Worm (Caenorhabditis elegans) whole organism, L2 larva: ENCODE measurements around the gene F08D12.15.

Experiments used
- C34F6.9 ChIP-seq: fragments of 150-350 bp; optimal IDR thresholded peaks from 2 replicates; lab custom pipeline; 2014; ENCODE audit warnings: missing biosample characterization, missing genetic modification characterization
- aly-2 ChIP-seq: fragments of 150-350 bp; optimal IDR thresholded peaks from 2 replicates; lab custom pipeline; 2014; ENCODE audit warnings: missing biosample characterization, missing genetic modification characterization
- ama-1 ChIP-seq: fragments of 150-350 bp; optimal IDR thresholded peaks from 2 replicates; lab custom pipeline; 2018; ENCODE audit warnings: inconsistent platforms
- elt-1 ChIP-seq: fragments of 150-350 bp; optimal IDR thresholded peaks from 2 replicates; lab custom pipeline; 2014; ENCODE audit warnings: missing biosample characterization, missing genetic modification characterization
- elt-3 ChIP-seq: sonication (generic microtip); optimal IDR thresholded peaks from 2 replicates; lab custom pipeline; 2017; ENCODE audit warnings: missing biosample characterization, missing genetic modification characterization
- nhr-77 ChIP-seq: fragments of 150-350 bp; optimal IDR thresholded peaks from 2 replicates; lab custom pipeline; 2014; ENCODE audit warnings: missing biosample characterization, missing genetic modification characterization
- snpc-4 ChIP-seq: fragments of 150-350 bp; optimal IDR thresholded peaks from 2 replicates; lab custom pipeline; 2014; ENCODE audit warnings: missing biosample characterization, missing genetic modification characterization

- TF ChIP-seq nhr-77 (tag; lab: Kevin White, UChicago) (no peak), elt-3 (tag; lab: Kevin White, UChicago) (no peak), aly-2 (no peak), ama-1 (lab: Kevin White, UChicago) (no peak), C34F6.9 (tag; lab: Kevin White, UChicago) (peak; percentile 1), snpc-4 (no peak), elt-1 (tag; lab: Kevin White, UChicago) (no peak)
Observed at ce11 chrII:2726774-2727173, 39.7 kb upstream of the F08D12.15 start.
